Fruit fly (Drosophila melanogaster): ENCODE measurements around the gene CG11658.

Gene CG11658

dm6 chr3L:11721498-11721946, 13.2 kb upstream of the CG11658 start (continued):
- TF ChIP-seq CG2129 (GFP tag; IDR thresholded peaks at IDR 0.05; ENCODE audit: partially characterized antibody) (no peak), Aef1 (GFP tag; IDR thresholded peaks at IDR 0.05) (peak; percentile 26; the same call in 1 of the 3 replicates), grn (GFP tag; optimal IDR thresholded peaks at IDR 0.05) (no peak), insv (GFP tag; optimal IDR thresholded peaks at IDR 0.05) (no peak), gcm (GFP tag; optimal IDR thresholded peaks at IDR 0.05) (no peak), CG7556 (GFP tag; optimal IDR thresholded peaks at IDR 0.05) (no peak), mirr (GFP tag; optimal IDR thresholded peaks at IDR 0.05) (no peak), CG17829 (tag; optimal IDR thresholded peaks at IDR 0.05) (no peak), phol (tag; optimal IDR thresholded peaks at IDR 0.05) (no peak), dan (GFP tag; IDR thresholded peaks at IDR 0.05) (no peak), CG34224 (GFP tag; IDR thresholded peaks at IDR 0.05; ENCODE audit: partially characterized antibody) (no peak), Dll (GFP tag; IDR thresholded peaks at IDR 0.05; ENCODE audit: partially characterized antibody) (no peak), CG30403 (GFP tag; optimal IDR thresholded peaks at IDR 0.05) (peak; percentile 12), ci (GFP tag; IDR thresholded peaks at IDR 0.05) (no peak), CG4730 (GFP tag; IDR thresholded peaks at IDR 0.05) (peak; percentile 48), CG6683 (GFP tag; optimal IDR thresholded peaks at IDR 0.05) (no peak), NC2α (GFP tag; optimal IDR thresholded peaks at IDR 0.05) (no peak), da (GFP tag; optimal IDR thresholded peaks at IDR 0.05) (no peak), fd3F (GFP tag; optimal IDR thresholded peaks at IDR 0.05) (peak; percentile 18), so (GFP tag; IDR thresholded peaks at IDR 0.05) (no peak), eyg (GFP tag; optimal IDR thresholded peaks at IDR 0.05) (no peak), CG11398 (GFP tag; optimal IDR thresholded peaks at IDR 0.05) (no peak), GATAe (GFP tag; conservative IDR thresholded peaks at IDR 0.05) (no peak), sr (GFP tag; IDR thresholded peaks at IDR 0.05) (no peak), CG2712 (tag; optimal IDR thresholded peaks at IDR 0.05) (peak; percentile 22), CG8089 (GFP tag; optimal IDR thresholded peaks at IDR 0.05) (no peak), Sox102F (GFP tag; optimal IDR thresholded peaks at IDR 0.05) (peak; percentile 7), lbe (GFP tag; optimal IDR thresholded peaks at IDR 0.05) (no peak), CG12769 (tag; optimal IDR thresholded peaks at IDR 0.05) (peak; percentile 52)

dm6 chr3L:11720780-11721179, 12.4 kb upstream of the CG11658 start, which contains the start of gene Bmcp:
TSS of gene Bmcp (plus strand) at chr3L:11720934.
- TF ChIP-seq cg (GFP tag; optimal IDR thresholded peaks at IDR 0.05) (no peak), gfzf (GFP tag; optimal IDR thresholded peaks at IDR 0.05) (peak; percentile 88), Spps (tag; optimal IDR thresholded peaks at IDR 0.05) (no peak), CG15011 (GFP tag; optimal IDR thresholded peaks at IDR 0.05) (no peak), CG2116 (GFP tag; optimal IDR thresholded peaks at IDR 0.05) (peak; percentile 29), E2f2 (GFP tag; IDR thresholded peaks at IDR 0.05) (peak; percentile 94), stwl (tag; optimal IDR thresholded peaks at IDR 0.05) (peak; percentile 94), pnt (GFP tag; optimal IDR thresholded peaks at IDR 0.05) (no peak), CG34422 (GFP tag; IDR thresholded peaks at IDR 0.05) (peak; percentile 47; the same call in 1 of the 3 replicates), CoRest (tag; optimal IDR thresholded peaks at IDR 0.05) (peak; percentile 35), CG18599 (GFP tag; optimal IDR thresholded peaks at IDR 0.05) (peak; percentile 7), Dp (GFP tag; optimal IDR thresholded peaks at IDR 0.05) (peak; percentile 90), onecut (GFP tag; IDR thresholded peaks at IDR 0.05) (no peak), CG9609 (GFP tag; optimal IDR thresholded peaks at IDR 0.05) (no peak), nerfin-1 (tag; optimal IDR thresholded peaks at IDR 0.05) (peak; percentile 46), sim (GFP tag; IDR thresholded peaks at IDR 0.05) (no peak), nmo (GFP tag; optimal IDR thresholded peaks at IDR 0.05) (peak; percentile 3), CG15514 (GFP tag; optimal IDR thresholded peaks at IDR 0.05) (peak; percentile 68), lilli (GFP tag; optimal IDR thresholded peaks at IDR 0.05) (no peak), grau (tag; optimal IDR thresholded peaks at IDR 0.05) (peak; percentile 20), kay (GFP tag; optimal IDR thresholded peaks at IDR 0.05) (no peak), CG3065 (GFP tag; optimal IDR thresholded peaks at IDR 0.05) (no peak), CG12391 (tag; optimal IDR thresholded peaks at IDR 0.05) (peak; percentile 10)

Data from whole organism, embryonic.